Fruit fly (Drosophila melanogaster): Measurements from ENCODE around the gene HP1D3csd.

dm6 chrX:19146421-19146952, 43.5 kb upstream of the HP1D3csd start:
- TF ChIP-seq Hr78 (GFP tag; optimal IDR thresholded peaks at IDR 0.05): no peak
- no peak for TF ChIP-seq Myc (optimal IDR thresholded peaks at IDR 0.05)
- peak; percentile 43 for TF ChIP-seq fru (GFP tag; optimal IDR thresholded peaks at IDR 0.05)
- no peak for TF ChIP-seq pan (optimal IDR thresholded peaks at IDR 0.05)
- TF ChIP-seq Hr83 (GFP tag; optimal IDR thresholded peaks at IDR 0.05; ENCODE audit: poor library complexity, severe bottlenecking): no peak
- peak; percentile 43 for TF ChIP-seq psq (GFP tag; optimal IDR thresholded peaks at IDR 0.05)
- TF ChIP-seq OdsH (GFP tag; optimal IDR thresholded peaks at IDR 0.05): peak; percentile 4
- no peak for TF ChIP-seq CG32264 (GFP tag; optimal IDR thresholded peaks at IDR 0.05)
- no peak for TF ChIP-seq dsf (GFP tag; optimal IDR thresholded peaks at IDR 0.05; ENCODE audit: borderline replicate concordance)
- TF ChIP-seq brk (GFP tag; optimal IDR thresholded peaks at IDR 0.05): no peak
- TF ChIP-seq Dfd (GFP tag; optimal IDR thresholded peaks at IDR 0.05): no peak
- TF ChIP-seq Hnf4 (GFP tag; optimal IDR thresholded peaks at IDR 0.05): no peak
- no peak for TF ChIP-seq lola (GFP tag; optimal IDR thresholded peaks at IDR 0.05)
- no peak for TF ChIP-seq N (GFP tag; optimal IDR thresholded peaks at IDR 0.05)

All from whole organism, wandering third instar larva.